Fruit fly (Drosophila melanogaster) whole organism, embryonic: ENCODE results near the gene DppIII.

ENCODE experiments used
- ATbp ChIP-seq: fragments of 200-800 bp; sonication (Bioruptor generic); optimal IDR thresholded peaks from 2 replicates; lab custom pipeline; 2017; ENCODE audit warnings: missing biosample characterization, mild to moderate bottlenecking, missing genetic modification characterization, missing genetic modification reagents
- Atf6 ChIP-seq: fragments of 200-800 bp; sonication (Bioruptor generic); IDR thresholded peaks from 2 replicates; pipeline ENCODE4 v1.3.6; 2022; ENCODE audit warnings: missing biosample characterization, missing genetic modification characterization
- Awh ChIP-seq: fragments of 200-800 bp; sonication (Bioruptor generic); IDR thresholded peaks from 2 replicates; pipeline ENCODE4, ENCODE4 v1.3.6; 2022; ENCODE audit warnings: missing biosample characterization, missing genetic modification characterization
- B-H1 ChIP-seq: fragments of 200-800 bp; sonication (Bioruptor generic); IDR thresholded peaks from 3 replicates; pipeline ENCODE4 v1.3.6; 2022; ENCODE audit warnings: missing biosample characterization, missing genetic modification characterization
- Bgb ChIP-seq: fragments of 200-800 bp; sonication (Bioruptor generic); IDR thresholded peaks from 2 replicates; pipeline ENCODE4 v1.3.6; 2022; ENCODE audit warnings: missing biosample characterization, missing genetic modification characterization; ENCODE audit not compliant: partially characterized antibody
- CG1024 ChIP-seq: fragments of 200-800 bp; sonication (Bioruptor generic); IDR thresholded peaks from 2 replicates; pipeline ENCODE4 v1.3.6; 2022; ENCODE audit warnings: missing biosample characterization, missing genetic modification characterization
- CG12236 ChIP-seq: fragments of 200-800 bp; sonication (Bioruptor generic); optimal IDR thresholded peaks from 2 replicates; lab custom pipeline; 2016; ENCODE audit warnings: missing biosample characterization, missing genetic modification characterization
- CG14710 ChIP-seq: fragments of 200-800 bp; sonication (Bioruptor generic); optimal IDR thresholded peaks from 3 replicates; lab custom pipeline; 2019; ENCODE audit warnings: missing biosample characterization, mild to moderate bottlenecking, missing genetic modification characterization, moderate library complexity
- CG15011 ChIP-seq: fragments of 200-800 bp; sonication (Bioruptor generic); optimal IDR thresholded peaks from 3 replicates; lab custom pipeline; 2018; ENCODE audit warnings: missing biosample characterization, mild to moderate bottlenecking, missing genetic modification characterization
- CG15479 ChIP-seq: fragments of 200-800 bp; sonication (Bioruptor generic); optimal IDR thresholded peaks from 3 replicates; lab custom pipeline; 2019; ENCODE audit warnings: missing biosample characterization, mild to moderate bottlenecking, missing genetic modification characterization, moderate library complexity
- CG15514 ChIP-seq: fragments of 200-800 bp; sonication (Bioruptor generic); optimal IDR thresholded peaks from 3 replicates; lab custom pipeline; 2017; ENCODE audit warnings: missing biosample characterization, missing genetic modification characterization, mild to moderate bottlenecking, moderate library complexity, missing genetic modification reagents
- CG15601 ChIP-seq: fragments of 200-800 bp; sonication (Bioruptor generic); optimal IDR thresholded peaks from 3 replicates; lab custom pipeline; 2019; ENCODE audit warnings: missing biosample characterization, mild to moderate bottlenecking, missing genetic modification characterization, moderate library complexity
- CG16813 ChIP-seq: fragments of 200-800 bp; sonication (Bioruptor generic); IDR thresholded peaks from 3 replicates; pipeline ENCODE4 v1.3.6; 2022; ENCODE audit warnings: missing biosample characterization, missing genetic modification characterization; ENCODE audit not compliant: partially characterized antibody
- CG18011 ChIP-seq: fragments of 200-800 bp; sonication (Bioruptor generic); optimal IDR thresholded peaks from 2 replicates; lab custom pipeline; 2017; ENCODE audit warnings: missing biosample characterization, missing genetic modification characterization, mild to moderate bottlenecking, moderate library complexity, missing genotype
- CG18476 ChIP-seq: fragments of 200-800 bp; sonication (Bioruptor generic); optimal IDR thresholded peaks from 2 replicates; lab custom pipeline; 2016; ENCODE audit warnings: missing biosample characterization, mild to moderate bottlenecking, missing genetic modification characterization
- CG18619 ChIP-seq: fragments of 200-800 bp; sonication (Bioruptor generic); optimal IDR thresholded peaks from 3 replicates; lab custom pipeline; 2017; ENCODE audit warnings: missing biosample characterization, mild to moderate bottlenecking, missing genetic modification characterization
- CG30431 ChIP-seq: fragments of 200-800 bp; sonication (Bioruptor generic); optimal IDR thresholded peaks from 2 replicates; lab custom pipeline; 2017; ENCODE audit warnings: missing biosample characterization, missing genetic modification characterization
- CG33557 ChIP-seq: fragments of 200-800 bp; sonication (Bioruptor generic); optimal IDR thresholded peaks from 2 replicates; lab custom pipeline; 2019; ENCODE audit warnings: missing biosample characterization, mild to moderate bottlenecking, missing genetic modification characterization, moderate library complexity
- CG3407 ChIP-seq: fragments of 200-800 bp; sonication (Bioruptor generic); optimal IDR thresholded peaks from 2 replicates; lab custom pipeline; 2018; ENCODE audit warnings: missing biosample characterization, mild to moderate bottlenecking, missing genetic modification characterization
- CTCF ChIP-seq: fragments of 200-800 bp; sonication (Bioruptor generic); optimal IDR thresholded peaks from 2 replicates; lab custom pipeline; 2017; ENCODE audit warnings: missing biosample characterization, mild to moderate bottlenecking, missing genetic modification characterization, moderate library complexity
- Camta ChIP-seq: fragments of 200-800 bp; sonication (Bioruptor generic); optimal IDR thresholded peaks from 2 replicates; lab custom pipeline; 2016; ENCODE audit warnings: missing biosample characterization, missing genetic modification characterization
- Dll ChIP-seq: fragments of 200-800 bp; sonication (Bioruptor generic); IDR thresholded peaks from 4 replicates; pipeline ENCODE4 v1.3.6; 2022; ENCODE audit warnings: missing biosample characterization, missing genetic modification characterization; ENCODE audit not compliant: partially characterized antibody
- Drgx ChIP-seq: fragments of 200-800 bp; sonication (Bioruptor generic); IDR thresholded peaks from 2 replicates; pipeline ENCODE4 v1.3.6; 2022; ENCODE audit warnings: missing biosample characterization, missing genetic modification characterization
- E2f2 ChIP-seq: fragments of 200-800 bp; sonication (Bioruptor generic); IDR thresholded peaks from 2 replicates; pipeline ENCODE4 v1.3.6; 2022; ENCODE audit warnings: missing biosample characterization, missing genetic modification characterization
- Ets65A ChIP-seq: fragments of 200-800 bp; sonication (Bioruptor generic); peaks from one replicate; lab custom pipeline; 2016; ENCODE audit warnings: missing biosample characterization, missing genetic modification characterization
- HLHmδ ChIP-seq: fragments of 200-800 bp; sonication (Bioruptor generic); optimal IDR thresholded peaks from 2 replicates; lab custom pipeline; 2018; ENCODE audit warnings: missing biosample characterization, mild to moderate bottlenecking, missing genetic modification characterization, moderate library complexity
- Jarid2 ChIP-seq: fragments of 200-800 bp; sonication (Bioruptor generic); optimal IDR thresholded peaks from 3 replicates; lab custom pipeline; 2017; ENCODE audit warnings: mild to moderate bottlenecking, missing biosample characterization, missing genetic modification reagents, missing genetic modification characterization
- Med ChIP-seq: fragments of 200-800 bp; sonication (Bioruptor generic); peaks from one replicate; lab custom pipeline; 2016; ENCODE audit warnings: missing biosample characterization, missing genetic modification characterization, mild to moderate bottlenecking, inconsistent platforms, moderate library complexity
- Scr ChIP-seq: fragments of 200-800 bp; sonication (Bioruptor generic); IDR thresholded peaks from 2 replicates; pipeline ENCODE4 v1.3.6; 2022; ENCODE audit warnings: missing biosample characterization, missing genetic modification characterization; ENCODE audit not compliant: partially characterized antibody
- Sox102F ChIP-seq: fragments of 200-800 bp; sonication (Bioruptor generic); optimal IDR thresholded peaks from 2 replicates; lab custom pipeline; 2018; ENCODE audit warnings: missing biosample characterization, mild to moderate bottlenecking, missing genetic modification characterization, moderate library complexity
- Sry-β ChIP-seq: fragments of 200-800 bp; sonication (Bioruptor generic); optimal IDR thresholded peaks from 2 replicates; lab custom pipeline; 2018; ENCODE audit warnings: missing biosample characterization, mild to moderate bottlenecking, missing genetic modification characterization, moderate library complexity
- Ssrp ChIP-seq: fragments of 200-800 bp; sonication (Bioruptor generic); optimal IDR thresholded peaks from 2 replicates; lab custom pipeline; 2018; ENCODE audit warnings: missing biosample characterization, mild to moderate bottlenecking, missing genetic modification characterization, moderate library complexity
- Trl ChIP-seq, 3 experiments: fragments of >200 bp in 2 of 3; fragments of 200-800 bp in 1 of 3; sonication (Bioruptor generic) in 1 of 3; optimal IDR thresholded peaks; 2 replicates in 1 of 3; 3 replicates in 2 of 3; lab custom pipeline; 2016 to 2017; ENCODE audit warnings: missing biosample characterization in 1 of 3, missing genetic modification characterization in 1 of 3
- ara ChIP-seq: fragments of 200-800 bp; sonication (Bioruptor generic); IDR thresholded peaks from 2 replicates; pipeline ENCODE4 v1.3.6; 2022; ENCODE audit warnings: missing biosample characterization, missing genetic modification characterization
- az2 ChIP-seq: fragments of 200-800 bp; sonication (Bioruptor generic); optimal IDR thresholded peaks from 3 replicates; lab custom pipeline; 2016; ENCODE audit warnings: missing biosample characterization, missing genetic modification characterization
- bbx ChIP-seq: fragments of 200-800 bp; sonication (Bioruptor generic); IDR thresholded peaks from 2 replicates; pipeline ENCODE4 v1.3.6; 2022; ENCODE audit warnings: missing biosample characterization, missing genetic modification characterization; ENCODE audit not compliant: partially characterized antibody
- crol ChIP-seq: fragments of 200-800 bp; sonication (Bioruptor generic); IDR thresholded peaks from 2 replicates; pipeline ENCODE4 v1.3.6; 2022; ENCODE audit warnings: missing biosample characterization, missing genetic modification characterization
- cwo ChIP-seq: fragments of 200-800 bp; sonication (Bioruptor generic); optimal IDR thresholded peaks from 3 replicates; lab custom pipeline; 2017; ENCODE audit warnings: missing biosample characterization, missing genetic modification characterization, mild to moderate bottlenecking, moderate library complexity, missing genetic modification reagents
- dpn ChIP-seq, 2 experiments: fragments of 200-800 bp; sonication (Bioruptor generic); optimal IDR thresholded peaks; 3 replicates each; lab custom pipeline; 2016; ENCODE audit warnings: missing biosample characterization in 2 of 2, missing genetic modification characterization in 2 of 2
- ewg ChIP-seq: fragments of 200-800 bp; sonication (Bioruptor generic); optimal IDR thresholded peaks from 3 replicates; lab custom pipeline; 2017; ENCODE audit warnings: mild to moderate bottlenecking, missing biosample characterization, missing genetic modification reagents, missing genetic modification characterization
- gcm2 ChIP-seq: fragments of 200-800 bp; sonication (Bioruptor generic); optimal IDR thresholded peaks from 2 replicates; lab custom pipeline; 2016; ENCODE audit warnings: missing biosample characterization, missing genetic modification characterization
- h ChIP-seq: fragments of >200 bp; optimal IDR thresholded peaks from 2 replicates; lab custom pipeline; 2017
- her ChIP-seq: fragments of 200-800 bp; sonication (Bioruptor generic); optimal IDR thresholded peaks from 2 replicates; lab custom pipeline; 2016; ENCODE audit warnings: missing biosample characterization, missing genetic modification characterization
- knrl ChIP-seq: fragments of 200-800 bp; sonication (Bioruptor generic); IDR thresholded peaks from 3 replicates; pipeline ENCODE4 v1.3.6; 2022; ENCODE audit warnings: missing biosample characterization, missing genetic modification characterization; ENCODE audit not compliant: partially characterized antibody
- nau ChIP-seq: fragments of 200-800 bp; sonication (Bioruptor generic); optimal IDR thresholded peaks from 3 replicates; lab custom pipeline; 2017; ENCODE audit warnings: missing biosample characterization, mild to moderate bottlenecking, missing genetic modification characterization, missing genetic modification reagents
- sr ChIP-seq: fragments of 200-800 bp; sonication (Bioruptor generic); IDR thresholded peaks from 3 replicates; pipeline ENCODE4 v1.3.6; 2022; ENCODE audit warnings: missing biosample characterization, missing genetic modification characterization
- stwl ChIP-seq: fragments of 200-800 bp; sonication (Bioruptor generic); optimal IDR thresholded peaks from 3 replicates; lab custom pipeline; 2018; ENCODE audit warnings: missing biosample characterization, mild to moderate bottlenecking, missing genetic modification characterization, moderate library complexity
- tup ChIP-seq: fragments of 200-800 bp; sonication (Bioruptor generic); optimal IDR thresholded peaks from 2 replicates; lab custom pipeline; 2016; ENCODE audit warnings: missing biosample characterization, mild to moderate bottlenecking, missing genetic modification characterization, moderate library complexity

The DppIII gene

dm6 chr3R:8306188-8306926, 37.8 kb upstream of the DppIII start (continued):
- TF ChIP-seq bbx (peak; percentile 62; the same call in 1 of the 2 replicates), Trl (optimal IDR thresholded peaks at IDR 0.05; lab: Kevin White, UChicago) (no peak), Trl (GFP tag; optimal IDR thresholded peaks at IDR 0.05; lab: Kevin White, UChicago) (no peak), sr (no peak), az2 (no peak), gcm2 (GFP tag; lab: Kevin White, UChicago) (no peak), Sox102F (GFP tag; lab: Kevin White, UChicago) (no peak), h (lab: Kevin White, UChicago) (no peak), Bgb (GFP tag; lab: Robert Waterston, UW) (peak; percentile 70), CG12236 (GFP tag; lab: Kevin White, UChicago) (no peak), nau (no peak), CTCF (GFP tag; lab: Kevin White, UChicago) (peak; percentile 73), cwo (peak; percentile 55), ewg (GFP tag; lab: Kevin White, UChicago) (no peak), Camta (GFP tag; lab: Kevin White, UChicago) (no peak), CG18619 (GFP tag; lab: Kevin White, UChicago) (no peak), tup (GFP tag; lab: Kevin White, UChicago) (no peak), Scr (peak; percentile 19), CG14710 (tag; lab: Kevin White, UChicago) (no peak), CG16813 (GFP tag; lab: Robert Waterston, UW) (peak; percentile 35; the same call in 1 of the 3 replicates), Med (GFP tag; lab: Kevin White, UChicago) (peak; percentile 33), Awh (GFP tag; lab: Robert Waterston, UW) (0 out of 2 replicates have a peak, but pooled peaks have one; percentile 13), HLHmδ (GFP tag; lab: Kevin White, UChicago) (no peak), CG30431 (GFP tag; lab: Kevin White, UChicago) (no peak), E2f2 (0 out of 2 replicates have a peak, but pooled peaks have one; percentile 14), CG15601 (tag; lab: Kevin White, UChicago) (peak; percentile 5), Jarid2 (GFP tag; lab: Kevin White, UChicago) (no peak), B-H1 (GFP tag; lab: Robert Waterston, UW) (no peak), her (GFP tag; lab: Kevin White, UChicago) (no peak), Sry-β (peak; percentile 73), CG15479 (GFP tag; lab: Kevin White, UChicago) (no peak), Drgx (GFP tag; lab: Robert Waterston, UW) (no peak), ATbp (GFP tag; lab: Kevin White, UChicago) (peak; percentile 51), Dll (GFP tag; lab: Robert Waterston, UW) (peak; percentile 25; the same call in 1 of the 4 replicates), CG15514 (GFP tag; lab: Kevin White, UChicago) (no peak), stwl (tag; lab: Kevin White, UChicago) (no peak), dpn (GFP tag; optimal IDR thresholded peaks at IDR 0.05; lab: Kevin White, UChicago) (no peak), knrl (GFP tag; lab: Robert Waterston, UW) (peak; percentile 34; the same call in 1 of the 3 replicates), CG33557 (GFP tag; lab: Kevin White, UChicago) (peak; percentile 8), CG3407 (GFP tag; lab: Kevin White, UChicago) (peak; percentile 3), Ssrp (tag; lab: Kevin White, UChicago) (no peak), CG1024 (GFP tag; lab: Robert Waterston, UW) (no peak), CG15011 (GFP tag; lab: Kevin White, UChicago) (no peak), Ets65A (no peak), Atf6 (GFP tag; lab: Robert Waterston, UW) (0 out of 2 replicates have a peak, but pooled peaks have one; percentile 17), crol (peak; percentile 91), CG18011 (no peak), ara (no peak), CG18476 (no peak)
